Fruit fly (Drosophila melanogaster): ENCODE measurements around the gene Flad2.

Flad2 gene

DNA sequence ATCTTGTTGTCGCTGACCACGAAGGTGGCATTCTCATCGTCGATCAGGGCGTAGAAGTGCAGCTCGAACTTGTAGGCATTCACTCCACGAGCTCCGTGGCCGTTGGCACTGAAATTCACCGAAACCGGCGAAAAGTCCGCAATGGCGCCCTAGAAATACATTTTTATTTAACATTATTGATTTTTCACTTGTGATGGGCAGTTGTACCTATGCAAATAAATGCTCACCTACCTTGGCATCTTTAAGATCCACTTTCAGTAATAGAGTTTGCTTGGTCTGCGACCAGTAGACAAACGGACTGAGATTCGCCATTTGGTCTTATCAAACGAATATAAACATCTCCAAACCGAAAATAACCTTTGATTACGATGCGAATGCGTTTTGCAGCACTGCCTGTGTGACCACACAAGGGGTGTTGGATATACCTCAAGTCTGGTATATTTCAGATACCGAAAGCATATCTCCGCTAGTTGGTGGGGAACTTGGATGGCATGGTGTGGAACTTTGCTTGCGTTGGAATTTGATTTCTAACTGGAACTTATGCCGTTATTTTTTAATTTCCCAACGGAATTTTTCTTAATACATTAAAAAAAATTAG lies 33.0 kb downstream of the Flad2 start, which contains the start of gene Hacd2 (continued):
- no peak for TF ChIP-seq lola (GFP tag; optimal IDR thresholded peaks at IDR 0.05)
- TF ChIP-seq CG5245 (GFP tag; optimal IDR thresholded peaks at IDR 0.05) = no peak
- no peak for TF ChIP-seq dmrt11E (tag; optimal IDR thresholded peaks at IDR 0.05)
- no peak for TF ChIP-seq tgo (GFP tag; IDR thresholded peaks at IDR 0.05)
- TF ChIP-seq Atf3 (GFP tag; optimal IDR thresholded peaks at IDR 0.05) = no peak
- 0 out of 2 replicates have a peak, but pooled peaks have one; percentile 18 for TF ChIP-seq CG31441 (GFP tag; IDR thresholded peaks at IDR 0.05)
- TF ChIP-seq CG11247 (GFP tag; IDR thresholded peaks at IDR 0.05) = no peak
- no peak for TF ChIP-seq CG4282 (GFP tag; optimal IDR thresholded peaks at IDR 0.05)
- TF ChIP-seq luna (GFP tag; optimal IDR thresholded peaks at IDR 0.05) = no peak
- TF ChIP-seq zfh2 (GFP tag; optimal IDR thresholded peaks at IDR 0.05) = peak; percentile 48
- no peak for TF ChIP-seq kni (GFP tag; optimal IDR thresholded peaks at IDR 0.05)
- no peak for TF ChIP-seq wor (GFP tag; IDR thresholded peaks at IDR 0.05)
- no peak for TF ChIP-seq CG8281 (tag; optimal IDR thresholded peaks at IDR 0.05)
- TF ChIP-seq tx (GFP tag; optimal IDR thresholded peaks at IDR 0.05) = no peak
- TF ChIP-seq Deaf1 (tag; optimal IDR thresholded peaks at IDR 0.05) = no peak
- no peak for TF ChIP-seq Hr39 (optimal IDR thresholded peaks at IDR 0.05)
- TF ChIP-seq CG9609 (GFP tag; optimal IDR thresholded peaks at IDR 0.05) = peak; percentile 11
- TF ChIP-seq esg (GFP tag; conservative IDR thresholded peaks at IDR 0.05) = no peak
- TF ChIP-seq CG3281 (GFP tag; optimal IDR thresholded peaks at IDR 0.05) = no peak
- no peak for TF ChIP-seq CG32772 (GFP tag; IDR thresholded peaks at IDR 0.05)
- peak; percentile 53 for TF ChIP-seq amos (GFP tag; IDR thresholded peaks at IDR 0.05; ENCODE audit: partially characterized antibody)
- TF ChIP-seq Sox100B (GFP tag; optimal IDR thresholded peaks at IDR 0.05) = no peak
- TF ChIP-seq Sry-δ (GFP tag; optimal IDR thresholded peaks at IDR 0.05) = peak; percentile 47
- no peak for TF ChIP-seq MTF-1 (GFP tag; optimal IDR thresholded peaks at IDR 0.05; ENCODE audit: borderline replicate concordance)
- TF ChIP-seq CG11560 (tag; IDR thresholded peaks at IDR 0.05) = no peak
- peak in 1 of 2 experiments; percentile 11 for TF ChIP-seq chif (GFP tag; optimal IDR thresholded peaks at IDR 0.05)
- no peak for TF ChIP-seq CG6175 (GFP tag; IDR thresholded peaks at IDR 0.05)
- peak; percentile 24 for TF ChIP-seq dm (GFP tag; optimal IDR thresholded peaks at IDR 0.05)
- no peak for TF ChIP-seq croc (GFP tag; conservative IDR thresholded peaks at IDR 0.05)
- peak; percentile 24 for TF ChIP-seq maf-S (GFP tag; optimal IDR thresholded peaks at IDR 0.05)
- no peak for TF ChIP-seq CG2889 (GFP tag; IDR thresholded peaks at IDR 0.05)
- peak; percentile 51; the same call in 1 of the 3 replicates for TF ChIP-seq CG34422 (GFP tag; IDR thresholded peaks at IDR 0.05)
- TF ChIP-seq pan (optimal IDR thresholded peaks at IDR 0.05) = no peak
- peak in 1 of 2 experiments; percentile 12 for TF ChIP-seq pan (GFP tag; optimal IDR thresholded peaks at IDR 0.05 in 1 of 2, IDR thresholded peaks at IDR 0.05 in 1 of 2)
- TF ChIP-seq repo (GFP tag; optimal IDR thresholded peaks at IDR 0.05) = no peak
- peak; percentile 34; the same call in 1 of the 3 replicates for TF ChIP-seq knrl (GFP tag; IDR thresholded peaks at IDR 0.05; ENCODE audit: partially characterized antibody)
- TF ChIP-seq gce (GFP tag; IDR thresholded peaks at IDR 0.05) = no peak
- no peak for TF ChIP-seq CG17361 (GFP tag; IDR thresholded peaks at IDR 0.05)
- peak; percentile 77 for TF ChIP-seq YL-1 (GFP tag; optimal IDR thresholded peaks at IDR 0.05)
- TF ChIP-seq Rfx (GFP tag; IDR thresholded peaks at IDR 0.05) = peak; percentile 53; the same call in 1 of the 2 replicates
- TF ChIP-seq ci (GFP tag; IDR thresholded peaks at IDR 0.05) = peak; percentile 53
- TF ChIP-seq CG10209 (GFP tag; optimal IDR thresholded peaks at IDR 0.05) = no peak
- TF ChIP-seq phol (tag; optimal IDR thresholded peaks at IDR 0.05) = peak; percentile 57
- TF ChIP-seq gcm (GFP tag; optimal IDR thresholded peaks at IDR 0.05) = no peak
- TF ChIP-seq E2f1 (GFP tag; IDR thresholded peaks at IDR 0.05) = no peak
- no peak for TF ChIP-seq jing (GFP tag; optimal IDR thresholded peaks at IDR 0.05)
- no peak for TF ChIP-seq CG10274 (GFP tag; optimal IDR thresholded peaks at IDR 0.05)
- peak; percentile 65 for TF ChIP-seq Dad (GFP tag; optimal IDR thresholded peaks at IDR 0.05)
- TF ChIP-seq CG32767 (GFP tag; IDR thresholded peaks at IDR 0.05) = no peak
- no peak for TF ChIP-seq ap (GFP tag; IDR thresholded peaks at IDR 0.05)
- no peak for TF ChIP-seq CG17359 (tag; optimal IDR thresholded peaks at IDR 0.05)
- peak; percentile 35 for TF ChIP-seq Xbp1 (GFP tag; optimal IDR thresholded peaks at IDR 0.05)

Measured in whole organism, embryonic.